Fruit fly (Drosophila melanogaster) whole organism, wandering third instar larva: ENCODE data around the gene Cubn2.

ENCODE experiments used
- CG32264 ChIP-seq: fragments of 200-800 bp; sonication (Bioruptor generic); optimal IDR thresholded peaks from 2 replicates; lab custom pipeline; 2016; ENCODE audit warnings: missing biosample characterization, missing genetic modification characterization
- foxo ChIP-seq, 2 experiments: fragments of 200-800 bp; sonication (Bioruptor generic); optimal IDR thresholded peaks; 2 replicates in 1 of 2; 3 replicates in 1 of 2; lab custom pipeline; 2016 to 2017; ENCODE audit warnings: missing biosample characterization in 2 of 2, missing genetic modification characterization in 2 of 2

DNA sequence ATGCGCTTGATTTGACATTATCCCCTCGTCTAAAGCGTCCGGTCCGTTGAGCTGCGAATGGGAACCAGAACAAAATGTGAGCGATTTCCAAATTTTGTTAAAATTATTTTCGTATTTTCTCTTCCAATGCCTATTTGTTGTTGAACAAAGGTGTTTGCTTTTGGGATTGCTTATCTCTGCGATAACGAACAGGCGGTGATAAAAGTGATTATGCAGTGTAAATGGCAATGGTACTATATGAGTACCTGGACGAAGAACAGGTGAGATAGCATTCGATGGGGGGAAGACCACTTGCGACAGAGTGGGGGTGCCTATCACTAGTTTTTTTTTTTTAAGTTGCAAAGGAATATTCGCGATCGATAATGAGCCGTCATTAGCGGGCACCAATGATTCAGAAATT lies 26.4 kb downstream of the Cubn2 start:
- TF ChIP-seq CG32264 (GFP tag; lab: Kevin White, UChicago) (no peak), foxo (GFP tag; optimal IDR thresholded peaks at IDR 0.05; lab: Kevin White, UChicago) (peak in 1 of 2 experiments; percentile 8)
